Worm (Caenorhabditis elegans): ENCODE measurements around the gene tin-9.1.

The tin-9.1 gene

ce11 chrIV:7044552-7045139, at the start of gene tin-9.1:
Gene tin-9.1, minus strand, starts transcription at chrIV:7044602.
- TF ChIP-seq fkh-4 (tag; optimal IDR thresholded peaks at IDR 0.05; ENCODE audit: borderline replicate concordance) (peak; percentile 28), unc-62 (GFP tag; optimal IDR thresholded peaks at IDR 0.05) (no peak), nhr-19 (GFP tag; conservative IDR thresholded peaks at IDR 0.05) (peak; percentile 91), mep-1 (tag; optimal IDR thresholded peaks at IDR 0.05) (peak; percentile 95), sox-4 (tag; optimal IDR thresholded peaks at IDR 0.05) (peak; percentile 32), lin-14 (GFP tag; optimal IDR thresholded peaks at IDR 0.05) (peak; percentile 87), unc-30 (tag; optimal IDR thresholded peaks at IDR 0.05) (no peak), efl-3 (GFP tag; optimal IDR thresholded peaks at IDR 0.05) (no peak), sup-37 (GFP tag; optimal IDR thresholded peaks at IDR 0.05) (no peak), C16A3.4 (tag; optimal IDR thresholded peaks at IDR 0.05) (peak; percentile 78), skn-1 (tag; optimal IDR thresholded peaks at IDR 0.05) (peak; percentile 89), nhr-237 (tag; optimal IDR thresholded peaks at IDR 0.05) (peak; percentile 36), ztf-11 (tag; optimal IDR thresholded peaks at IDR 0.05) (peak in 1 of 2 experiments; percentile 69), unc-86 (tag; optimal IDR thresholded peaks at IDR 0.05) (peak; percentile 76), egl-13 (tag; optimal IDR thresholded peaks at IDR 0.05) (peak; percentile 72), lin-39 (tag; optimal IDR thresholded peaks at IDR 0.05) (peak; percentile 76), swsn-7 (tag; optimal IDR thresholded peaks at IDR 0.05) (peak; percentile 87), lsy-2 (tag; optimal IDR thresholded peaks at IDR 0.05) (peak; percentile 89 to 92), isw-1 (GFP tag; IDR thresholded peaks at IDR 0.05) (peak; percentile 70), pax-3 (tag; optimal IDR thresholded peaks at IDR 0.05) (no peak), zag-1 (tag; optimal IDR thresholded peaks at IDR 0.05) (no peak), nhr-12 (tag; optimal IDR thresholded peaks at IDR 0.05) (no peak), fkh-8 (tag; optimal IDR thresholded peaks at IDR 0.05) (peak; percentile 69), elt-3 (tag; optimal IDR thresholded peaks at IDR 0.05) (peak in 2 of 6 experiments; percentile 53 to 75), dpl-1 (GFP tag; optimal IDR thresholded peaks at IDR 0.05) (peak; percentile 68 to 83 (median 81)), zip-4 (GFP tag; optimal IDR thresholded peaks at IDR 0.05) (peak; percentile 26), aha-1 (tag; optimal IDR thresholded peaks at IDR 0.05) (no peak), jun-1 (tag; optimal IDR thresholded peaks at IDR 0.05) (peak; percentile 72), ceh-90 (tag; optimal IDR thresholded peaks at IDR 0.05) (no peak), ces-1 (GFP tag; optimal IDR thresholded peaks at IDR 0.05) (no peak), C04F5.9 (tag; optimal IDR thresholded peaks at IDR 0.05) (peak; percentile 5), nhr-85 (tag) (peak; percentile 84), lin-35 (GFP tag; optimal IDR thresholded peaks at IDR 0.05) (peak; percentile 84), aly-2 (tag; optimal IDR thresholded peaks at IDR 0.05) (peak; percentile 60), nhr-28 (tag; optimal IDR thresholded peaks at IDR 0.05) (no peak), nhr-71 (tag; optimal IDR thresholded peaks at IDR 0.05) (peak; percentile 92), egl-27 (tag; optimal IDR thresholded peaks at IDR 0.05) (no peak), hlh-4 (tag; optimal IDR thresholded peaks at IDR 0.05) (no peak), alr-1 (tag; optimal IDR thresholded peaks at IDR 0.05; ENCODE audit: borderline replicate concordance) (no peak), ets-5 (GFP tag; IDR thresholded peaks at IDR 0.05) (no peak), tlp-1 (tag; optimal IDR thresholded peaks at IDR 0.05) (no peak), fkh-10 (GFP tag; optimal IDR thresholded peaks at IDR 0.05) (no peak), C34B4.2 (tag; optimal IDR thresholded peaks at IDR 0.05) (no peak), lir-3 (tag; optimal IDR thresholded peaks at IDR 0.05; ENCODE audit: poor library complexity) (peak; percentile 39), efl-1 (optimal IDR thresholded peaks at IDR 0.05) (peak; percentile 77 to 84), efl-1 (GFP tag; optimal IDR thresholded peaks at IDR 0.05 in 1 of 2) (peak; percentile 80 to 97), ceh-82 (tag; optimal IDR thresholded peaks at IDR 0.05) (peak; percentile 75 to 87 (median 77)), mdl-1 (tag; optimal IDR thresholded peaks at IDR 0.05) (peak in 1 of 2 experiments; percentile 72), nhr-90 (tag; optimal IDR thresholded peaks at IDR 0.05; ENCODE audit: poor library complexity) (peak; percentile 74), hpl-2 (GFP tag; optimal IDR thresholded peaks at IDR 0.05) (no peak), ceh-63 (GFP tag; optimal IDR thresholded peaks at IDR 0.05) (no peak), nhr-77 (tag; optimal IDR thresholded peaks at IDR 0.05) (peak; percentile 64)
